ENCODE assay signal across 3 fruit fly cellular contexts in genomic region chr3L:1887929-1888529, dm6.
TF ChIP-seq lines count a peak whose summit lies in the region.

No protein-coding gene starts in this region.

- TF ChIP-seq CTCF in whole organism, embryonic (GFP tag; optimal IDR thresholded peaks at IDR 0.05; lab: Kevin White, UChicago) = no peak

TF ChIP-seq in whole organism, adult, 20 proteins besides CTCF, POLR2A, EP300 and RAD21:
- no peak for TF ChIP-seq Clk (GFP tag; optimal IDR thresholded peaks at IDR 0.05; lab: Kevin White, UChicago)
- TF ChIP-seq ovo (GFP tag; optimal IDR thresholded peaks at IDR 0.05; lab: Kevin White, UChicago) = no peak
- TF ChIP-seq CG33017 (tag; optimal IDR thresholded peaks at IDR 0.05; lab: Kevin White, UChicago) = no peak
- no peak for TF ChIP-seq Crg-1 (GFP tag; optimal IDR thresholded peaks at IDR 0.05; lab: Kevin White, UChicago)
- no peak for TF ChIP-seq CG1620 (GFP tag; optimal IDR thresholded peaks at IDR 0.05; lab: Kevin White, UChicago)
- peak; percentile 99 for TF ChIP-seq tj (GFP tag; optimal IDR thresholded peaks at IDR 0.05; lab: Kevin White, UChicago)
- no peak for TF ChIP-seq CG7045 (GFP tag; optimal IDR thresholded peaks at IDR 0.05; lab: Kevin White, UChicago)

TF ChIP-seq in whole organism, embryonic, 481 proteins besides CTCF, POLR2A, EP300 and RAD21:
- TF ChIP-seq dimm (GFP tag; IDR thresholded peaks at IDR 0.05; lab: Robert Waterston, UW) = no peak
- TF ChIP-seq Blimp-1 (GFP tag; optimal IDR thresholded peaks at IDR 0.05; lab: Kevin White, UChicago) = peak; percentile 22

TF ChIP-seq in whole organism, prepupa, 60 proteins besides CTCF, POLR2A, EP300 and RAD21:
- TF ChIP-seq CG10669 (GFP tag; optimal IDR thresholded peaks at IDR 0.05; lab: Kevin White, UChicago) (no peak), CG8119 (GFP tag; IDR thresholded peaks at IDR 0.05; lab: Robert Waterston, UW) (0 out of 3 replicates have a peak, but pooled peaks have one; percentile 31), esn (GFP tag; optimal IDR thresholded peaks at IDR 0.05; lab: Kevin White, UChicago) (no peak), CG7368 (GFP tag; optimal IDR thresholded peaks at IDR 0.05; lab: Kevin White, UChicago) (peak; percentile 22), svp (GFP tag; lab: Kevin White, UChicago) (peak; percentile 30), OdsH (GFP tag; optimal IDR thresholded peaks at IDR 0.05; lab: Kevin White, UChicago) (peak; percentile 2), CG6792 (GFP tag; optimal IDR thresholded peaks at IDR 0.05; lab: Kevin White, UChicago) (no peak), CG31627 (GFP tag; optimal IDR thresholded peaks at IDR 0.05; lab: Kevin White, UChicago) (no peak), Hr4 (GFP tag; optimal IDR thresholded peaks at IDR 0.05; lab: Kevin White, UChicago) (peak; percentile 2), CG3919 (GFP tag; optimal IDR thresholded peaks at IDR 0.05; lab: Kevin White, UChicago) (peak; percentile 1), CG32006 (GFP tag; optimal IDR thresholded peaks at IDR 0.05; lab: Kevin White, UChicago) (peak; percentile 46), CG15336 (GFP tag; IDR thresholded peaks at IDR 0.05; lab: Robert Waterston, UW) (0 out of 2 replicates have a peak, but pooled peaks have one; percentile 19), CG3032 (tag; optimal IDR thresholded peaks at IDR 0.05; lab: Kevin White, UChicago) (no peak), Eip78C (GFP tag; lab: Kevin White, UChicago) (peak; percentile 88), CG6808 (GFP tag; optimal IDR thresholded peaks at IDR 0.05; lab: Kevin White, UChicago) (no peak)
